Fruit fly (Drosophila melanogaster): ENCODE measurements around the gene CG33298.

CG33298 gene

DNA sequence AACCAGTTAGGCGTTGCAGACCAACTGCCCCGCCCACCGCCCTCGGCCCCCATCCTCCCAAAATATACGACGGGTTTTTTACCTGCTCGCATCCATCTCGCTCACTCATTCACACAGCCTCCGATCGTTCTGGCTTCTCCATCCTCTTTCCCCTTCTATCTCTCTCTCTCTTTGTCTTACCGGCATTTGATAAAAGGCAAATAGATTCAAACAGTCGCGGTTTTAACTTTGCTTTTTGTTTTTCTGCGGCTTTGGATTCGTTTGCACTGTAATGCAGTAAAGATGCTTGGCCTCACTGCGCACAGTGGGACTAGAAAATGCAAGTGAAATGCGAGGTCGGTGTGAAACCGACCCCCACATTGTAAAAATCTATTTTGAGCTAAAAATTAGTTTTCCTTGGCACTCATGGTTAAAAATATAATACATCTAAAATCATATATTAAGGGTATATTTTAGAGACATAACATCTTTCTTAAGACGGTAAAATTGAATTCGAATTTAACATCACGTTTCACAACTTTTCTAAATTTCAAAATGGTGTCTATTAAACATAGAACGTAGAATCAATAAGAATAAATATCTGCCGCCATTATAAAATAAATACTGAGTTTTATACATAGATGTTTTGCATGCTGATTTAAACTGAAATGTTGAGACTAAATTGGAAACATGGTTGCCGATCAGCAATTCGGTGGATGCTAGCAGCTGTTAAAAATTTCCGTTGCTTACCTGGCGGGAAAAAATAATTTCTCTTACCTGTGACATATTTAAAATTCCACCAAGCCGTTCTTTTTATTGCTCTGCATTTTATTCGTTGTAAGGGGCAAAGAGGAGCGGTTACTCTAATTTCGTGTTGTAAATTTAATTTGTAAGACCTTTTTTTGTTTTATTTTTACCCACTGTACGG is 1.4 kb downstream of the CG33298 start (continued):
- TF ChIP-seq fkh (GFP tag; optimal IDR thresholded peaks at IDR 0.05) (peak; percentile 43), Smox (GFP tag; optimal IDR thresholded peaks at IDR 0.05) (peak; percentile 73), spab (GFP tag; optimal IDR thresholded peaks at IDR 0.05) (no peak), fd59A (GFP tag; optimal IDR thresholded peaks at IDR 0.05) (peak; percentile 12), Sox15 (GFP tag; optimal IDR thresholded peaks at IDR 0.05) (no peak), eg (GFP tag; IDR thresholded peaks at IDR 0.05) (peak; percentile 58), CG11294 (GFP tag; IDR thresholded peaks at IDR 0.05) (peak; percentile 48; the same call in 1 of the 2 replicates), CG8632 (GFP tag; optimal IDR thresholded peaks at IDR 0.05) (peak; percentile 6), topi (GFP tag; optimal IDR thresholded peaks at IDR 0.05) (peak; percentile 61), CG10631 (GFP tag; optimal IDR thresholded peaks at IDR 0.05) (peak; percentile 44), Lpt (GFP tag; optimal IDR thresholded peaks at IDR 0.05) (peak; percentile 57), cyc (GFP tag; optimal IDR thresholded peaks at IDR 0.05) (peak; percentile 52), CG31627 (GFP tag; optimal IDR thresholded peaks at IDR 0.05) (peak; percentile 68), CG11762 (GFP tag; optimal IDR thresholded peaks at IDR 0.05; ENCODE audit: insufficient read depth) (no peak), Eip75B (GFP tag; optimal IDR thresholded peaks at IDR 0.05) (peak; percentile 49), CG6808 (GFP tag; optimal IDR thresholded peaks at IDR 0.05) (no peak), CG8319 (GFP tag; optimal IDR thresholded peaks at IDR 0.05) (no peak), CG4318 (GFP tag; optimal IDR thresholded peaks at IDR 0.05) (peak; percentile 85), dac (GFP tag; optimal IDR thresholded peaks at IDR 0.05) (peak; percentile 41), lz (GFP tag; optimal IDR thresholded peaks at IDR 0.05) (peak; percentile 52), CG6854 (GFP tag; optimal IDR thresholded peaks at IDR 0.05) (peak; percentile 25), ss (GFP tag; optimal IDR thresholded peaks at IDR 0.05) (no peak), vri (GFP tag; optimal IDR thresholded peaks at IDR 0.05) (peak; percentile 29), Gug (GFP tag; IDR thresholded peaks at IDR 0.05) (peak; percentile 63), CG6792 (GFP tag; optimal IDR thresholded peaks at IDR 0.05) (peak; percentile 22), Hr38 (GFP tag; optimal IDR thresholded peaks at IDR 0.05) (no peak), Eip93F (GFP tag; optimal IDR thresholded peaks at IDR 0.05) (no peak), CG3919 (GFP tag; optimal IDR thresholded peaks at IDR 0.05) (peak; percentile 24), achi (GFP tag; optimal IDR thresholded peaks at IDR 0.05) (peak; percentile 31), CG9139 (GFP tag; optimal IDR thresholded peaks at IDR 0.05) (no peak)

dm6 chr2L:9497285-9497660 is 2.0 kb downstream of the CG33298 start:
- no peak for TF ChIP-seq Ets96B (tag; optimal IDR thresholded peaks at IDR 0.05)
- no peak for TF ChIP-seq fd85E (GFP tag; optimal IDR thresholded peaks at IDR 0.05)
- TF ChIP-seq CG6163 (GFP tag; IDR thresholded peaks at IDR 0.05), result peak; percentile 36; the same call in 2 of the 3 replicates
- no peak for TF ChIP-seq vri (GFP tag; optimal IDR thresholded peaks at IDR 0.05)
- TF ChIP-seq acj6 (GFP tag; optimal IDR thresholded peaks at IDR 0.05), result no peak
- TF ChIP-seq CG6276 (GFP tag; optimal IDR thresholded peaks at IDR 0.05), result no peak
- TF ChIP-seq salr (GFP tag; optimal IDR thresholded peaks at IDR 0.05), result no peak
- TF ChIP-seq CG11902 (GFP tag; optimal IDR thresholded peaks at IDR 0.05), result no peak
- TF ChIP-seq esn (GFP tag; optimal IDR thresholded peaks at IDR 0.05), result no peak
- no peak for TF ChIP-seq Hr4 (GFP tag; optimal IDR thresholded peaks at IDR 0.05)
- no peak for TF ChIP-seq Smox (GFP tag; optimal IDR thresholded peaks at IDR 0.05)
- no peak for TF ChIP-seq Eip75B (GFP tag; optimal IDR thresholded peaks at IDR 0.05)
- no peak for TF ChIP-seq cyc (GFP tag; optimal IDR thresholded peaks at IDR 0.05)
- TF ChIP-seq Met (GFP tag; optimal IDR thresholded peaks at IDR 0.05), result no peak
- TF ChIP-seq CG7368 (GFP tag; optimal IDR thresholded peaks at IDR 0.05), result no peak
- no peak for TF ChIP-seq achi (GFP tag; optimal IDR thresholded peaks at IDR 0.05)
- TF ChIP-seq ss (GFP tag; optimal IDR thresholded peaks at IDR 0.05), result no peak
- TF ChIP-seq CG3032 (tag; optimal IDR thresholded peaks at IDR 0.05), result no peak
- TF ChIP-seq eg (GFP tag; IDR thresholded peaks at IDR 0.05), result 0 out of 3 replicates have a peak, but pooled peaks have one; percentile 3
- TF ChIP-seq CG9139 (GFP tag; optimal IDR thresholded peaks at IDR 0.05), result no peak
- TF ChIP-seq svp (GFP tag), result peak; percentile 12
- no peak for TF ChIP-seq CG10631 (GFP tag; optimal IDR thresholded peaks at IDR 0.05)
- TF ChIP-seq Eip93F (GFP tag; optimal IDR thresholded peaks at IDR 0.05), result no peak
- no peak for TF ChIP-seq dac (GFP tag; optimal IDR thresholded peaks at IDR 0.05)
- TF ChIP-seq Ets21C (GFP tag; optimal IDR thresholded peaks at IDR 0.05), result no peak
- no peak for TF ChIP-seq dsx (GFP tag; optimal IDR thresholded peaks at IDR 0.05; ENCODE audit: poor library complexity, severe bottlenecking)
- no peak; the same call in 2 of the 3 replicates for TF ChIP-seq CG8119 (GFP tag; IDR thresholded peaks at IDR 0.05)
- TF ChIP-seq Eip78C (GFP tag), result no peak
- no peak for TF ChIP-seq Hr39 (GFP tag; optimal IDR thresholded peaks at IDR 0.05)
- no peak for TF ChIP-seq Sox14 (GFP tag; optimal IDR thresholded peaks at IDR 0.05)

Measured in whole organism, prepupa.